Worm (Caenorhabditis elegans): ENCODE data around the gene col-125.

The col-125 gene

ce11 chrIV:11229013-11229412 lies 3.7 kb downstream of the col-125 start:
- TF ChIP-seq nhr-28 (tag; optimal IDR thresholded peaks at IDR 0.05) (no peak), efl-1 (optimal IDR thresholded peaks at IDR 0.05) (no peak), efl-1 (GFP tag; optimal IDR thresholded peaks at IDR 0.05 in 1 of 2) (peak in 1 of 2 experiments; percentile 78)

- TF ChIP-seq nhr-90 (tag; optimal IDR thresholded peaks at IDR 0.05; ENCODE audit: poor library complexity) (no peak), zip-4 (GFP tag; optimal IDR thresholded peaks at IDR 0.05) (no peak), nhr-19 (GFP tag; conservative IDR thresholded peaks at IDR 0.05) (no peak)
Measured at ce11 chrIV:11230069-11230468, 4.8 kb downstream of the col-125 start, which contains the start of gene best-7. Gene best-7 (minus strand): TSS chrIV:11230307.

- no peak for TF ChIP-seq mep-1 (tag; optimal IDR thresholded peaks at IDR 0.05)
- no peak for TF ChIP-seq lin-13 (GFP tag; optimal IDR thresholded peaks at IDR 0.05)
- no peak for TF ChIP-seq zag-1 (tag; optimal IDR thresholded peaks at IDR 0.05)
- no peak for TF ChIP-seq mab-9 (GFP tag; IDR thresholded peaks at IDR 0.05)
- TF ChIP-seq unc-62 (GFP tag; optimal IDR thresholded peaks at IDR 0.05) = no peak
- TF ChIP-seq hlh-4 (tag; optimal IDR thresholded peaks at IDR 0.05) = no peak
- TF ChIP-seq egl-13 (tag; optimal IDR thresholded peaks at IDR 0.05) = no peak
- no peak for TF ChIP-seq unc-98 (GFP tag; IDR thresholded peaks at IDR 0.05)
- no peak for TF ChIP-seq pax-3 (tag; optimal IDR thresholded peaks at IDR 0.05)
- no peak for TF ChIP-seq ceh-82 (tag; optimal IDR thresholded peaks at IDR 0.05)
- no peak for TF ChIP-seq hpl-2 (GFP tag; optimal IDR thresholded peaks at IDR 0.05)
- TF ChIP-seq nhr-11 (tag; optimal IDR thresholded peaks at IDR 0.05) = no peak
- TF ChIP-seq fos-1 (tag; optimal IDR thresholded peaks at IDR 0.05) = no peak
- no peak for TF ChIP-seq fkh-10 (GFP tag; optimal IDR thresholded peaks at IDR 0.05)
- TF ChIP-seq nhr-77 (tag; optimal IDR thresholded peaks at IDR 0.05) = no peak
- no peak for TF ChIP-seq snpc-4 (tag; optimal IDR thresholded peaks at IDR 0.05)
- TF ChIP-seq aha-1 (tag; optimal IDR thresholded peaks at IDR 0.05) = no peak
- no peak for TF ChIP-seq F16B12.6 (tag; optimal IDR thresholded peaks at IDR 0.05)
- TF ChIP-seq lin-39 (tag; optimal IDR thresholded peaks at IDR 0.05) = no peak
- no peak for TF ChIP-seq xbp-1 (tag; optimal IDR thresholded peaks at IDR 0.05)
Measured at ce11 chrIV:11231376-11231775, 6.1 kb downstream of the col-125 start.

ce11 chrIV:11235755-11236154 lies 10.4 kb downstream of the col-125 start:
- TF ChIP-seq ets-5 (GFP tag; IDR thresholded peaks at IDR 0.05) (no peak), lin-14 (GFP tag; optimal IDR thresholded peaks at IDR 0.05) (peak; percentile 49), sox-4 (tag; optimal IDR thresholded peaks at IDR 0.05) (no peak), C34B4.2 (tag; optimal IDR thresholded peaks at IDR 0.05) (no peak), fos-1 (tag; optimal IDR thresholded peaks at IDR 0.05) (no peak), unc-30 (tag; optimal IDR thresholded peaks at IDR 0.05) (no peak)

DNA sequence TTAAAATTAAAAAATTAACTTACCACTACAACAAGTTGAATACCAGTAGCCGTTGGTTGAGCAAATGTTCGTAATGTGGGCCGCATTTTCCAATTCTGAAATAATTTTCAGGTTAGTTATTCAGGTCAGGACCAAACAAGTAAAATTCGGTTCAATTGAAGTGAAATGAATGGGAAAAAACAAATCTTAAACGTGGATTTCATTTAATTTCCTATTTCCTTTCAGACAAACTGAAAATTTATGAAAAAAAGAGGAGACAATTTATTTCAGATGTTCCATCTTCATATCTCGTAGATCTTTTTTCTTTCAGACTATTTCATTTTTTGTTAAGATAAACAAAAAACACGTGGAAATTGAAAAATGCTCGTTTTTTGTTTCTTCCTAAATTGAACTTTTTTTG lies 16.1 kb downstream of the col-125 start, which contains the start of gene C05C12.6:
C05C12.6 (minus strand) TSS at position 101 of the 400 bp plus-strand sequence.
- TF ChIP-seq nhr-11 (tag; optimal IDR thresholded peaks at IDR 0.05) (no peak), blmp-1 (tag; optimal IDR thresholded peaks at IDR 0.05) (no peak), isw-1 (GFP tag; IDR thresholded peaks at IDR 0.05) (no peak), egl-13 (tag; optimal IDR thresholded peaks at IDR 0.05) (no peak), dsc-1 (tag; optimal IDR thresholded peaks at IDR 0.05) (no peak), fos-1 (tag; optimal IDR thresholded peaks at IDR 0.05) (no peak), ceh-88 (GFP tag; IDR thresholded peaks at IDR 0.05) (no peak), unc-86 (tag; optimal IDR thresholded peaks at IDR 0.05) (no peak), xbp-1 (tag; optimal IDR thresholded peaks at IDR 0.05) (no peak), dpl-1 (GFP tag; optimal IDR thresholded peaks at IDR 0.05) (no peak), hlh-17 (GFP tag; optimal IDR thresholded peaks at IDR 0.05; ENCODE audit: borderline replicate concordance) (no peak), lin-39 (tag; optimal IDR thresholded peaks at IDR 0.05) (no peak), sup-37 (GFP tag; optimal IDR thresholded peaks at IDR 0.05) (no peak)

All from whole organism, L1 larva.